Worm (Caenorhabditis elegans) whole organism, L4 larva: ENCODE results near the gene klo-1.

Experiments used
- D1046.2 ChIP-seq: fragments of 200-800 bp; sonication (Bioruptor generic); IDR thresholded peaks from 2 replicates; pipeline ENCODE4 v1.3.6; 2022; ENCODE audit warnings: missing genetic modification characterization, missing compliant biosample characterization
- F49E8.2 ChIP-seq: sonication (generic microtip); optimal IDR thresholded peaks from 2 replicates; lab custom pipeline; 2016; ENCODE audit warnings: missing compliant biosample characterization, mild to moderate bottlenecking, missing genetic modification characterization, borderline replicate concordance
- R02D3.7 ChIP-seq: fragments of 150-350 bp; sonication (generic microtip); optimal IDR thresholded peaks from 3 replicates; lab custom pipeline; 2014; ENCODE audit warnings: missing biosample characterization, missing genetic modification characterization
- Y105C5A.15 ChIP-seq: fragments of 200-800 bp; sonication (Bioruptor generic); IDR thresholded peaks from 2 replicates; pipeline ENCODE4 v1.3.6; 2022; ENCODE audit warnings: missing genetic modification characterization, missing compliant biosample characterization
- aly-2 ChIP-seq: sonication (generic microtip); optimal IDR thresholded peaks from 2 replicates; lab custom pipeline; 2018; ENCODE audit warnings: missing biosample characterization, missing genetic modification characterization
- attf-4 ChIP-seq: sonication (generic microtip); optimal IDR thresholded peaks from 3 replicates; lab custom pipeline; 2017; ENCODE audit warnings: missing biosample characterization, missing genetic modification characterization
- ceh-28 ChIP-seq: fragments of 150-350 bp; optimal IDR thresholded peaks from 2 replicates; lab custom pipeline; 2014; ENCODE audit warnings: missing biosample characterization, missing genetic modification reagents, missing genetic modification characterization
- ceh-32 ChIP-seq: sonication (generic microtip); optimal IDR thresholded peaks from 2 replicates; lab custom pipeline; 2016; ENCODE audit warnings: mild to moderate bottlenecking, missing genetic modification characterization, missing compliant biosample characterization; ENCODE audit not compliant: poor library complexity
- ceh-82 ChIP-seq: sonication (generic microtip); optimal IDR thresholded peaks from 2 replicates; lab custom pipeline; 2017; ENCODE audit warnings: missing biosample characterization, missing genetic modification characterization
- ces-1 ChIP-seq: fragments of 150-350 bp; sonication (generic microtip); optimal IDR thresholded peaks from 4 replicates; lab custom pipeline; 2014; ENCODE audit warnings: missing biosample characterization, missing genetic modification reagents, missing genetic modification characterization
- cey-2 ChIP-seq: sonication (generic microtip); optimal IDR thresholded peaks from 3 replicates; lab custom pipeline; 2017; ENCODE audit warnings: missing genetic modification characterization, mild to moderate bottlenecking, missing compliant biosample characterization, antibody characterized with exemption, borderline replicate concordance; ENCODE audit not compliant: insufficient read depth
- daf-12 ChIP-seq: fragments of 150-350 bp; optimal IDR thresholded peaks from 2 replicates; lab custom pipeline; 2014; ENCODE audit warnings: missing biosample characterization, missing genetic modification reagents, missing genetic modification characterization
- daf-16 ChIP-seq, 3 experiments: sonication (generic microtip); optimal IDR thresholded peaks; 2 replicates each; lab custom pipeline; 2016 to 2017; ENCODE audit warnings: missing genetic modification characterization in 3 of 3, missing genetic modification reagents in 3 of 3, mild to moderate bottlenecking in 2 of 3, missing compliant biosample characterization in 2 of 3, missing biosample characterization in 1 of 3, moderate library complexity in 1 of 3
- daf-19 ChIP-seq: fragments of 200-800 bp; sonication (Bioruptor generic); conservative IDR thresholded peaks from 2 replicates; pipeline ENCODE4 v1.3.6; 2022; ENCODE audit warnings: missing genetic modification characterization, missing compliant biosample characterization
- dmd-6 ChIP-seq: fragments of 200-800 bp; sonication (Bioruptor generic); IDR thresholded peaks from 2 replicates; pipeline ENCODE4 v1.3.6; 2022; ENCODE audit warnings: missing genetic modification reagents, missing genetic modification characterization, missing compliant biosample characterization
- duxl-1 ChIP-seq: sonication (generic microtip); optimal IDR thresholded peaks from 2 replicates; lab custom pipeline; 2016; ENCODE audit warnings: mild to moderate bottlenecking, missing genetic modification characterization, moderate library complexity, missing compliant biosample characterization; ENCODE audit not compliant: poor library complexity
- dve-1 ChIP-seq: sonication (generic microtip); optimal IDR thresholded peaks from 2 replicates; lab custom pipeline; 2017; ENCODE audit warnings: antibody characterized with exemption, mild to moderate bottlenecking, missing genetic modification characterization, missing compliant biosample characterization; ENCODE audit not compliant: insufficient read depth
- egl-27 ChIP-seq: sonication (generic microtip); optimal IDR thresholded peaks from 3 replicates; lab custom pipeline; 2017; ENCODE audit warnings: missing biosample characterization, missing genetic modification reagents, missing genetic modification characterization
- fkh-10 ChIP-seq: fragments of 150-350 bp; optimal IDR thresholded peaks from 2 replicates; lab custom pipeline; 2014; ENCODE audit warnings: missing biosample characterization, missing genetic modification reagents, missing genetic modification characterization
- gei-8 ChIP-seq: fragments of 200-800 bp; sonication (Bioruptor generic); optimal IDR thresholded peaks from 2 replicates; lab custom pipeline; 2018; ENCODE audit warnings: mild to moderate bottlenecking, missing genetic modification characterization, missing compliant biosample characterization
- hlh-11 ChIP-seq: fragments of 200-800 bp; sonication (Bioruptor generic); optimal IDR thresholded peaks from 2 replicates; lab custom pipeline; 2018; ENCODE audit warnings: mild to moderate bottlenecking, missing genetic modification characterization, missing compliant biosample characterization
- hlh-30 ChIP-seq: sonication (generic microtip); optimal IDR thresholded peaks from 2 replicates; lab custom pipeline; 2017; ENCODE audit warnings: antibody characterized with exemption, mild to moderate bottlenecking, missing genetic modification characterization, missing compliant biosample characterization; ENCODE audit not compliant: insufficient read depth
- jun-1 ChIP-seq: fragments of 150-350 bp; optimal IDR thresholded peaks from 2 replicates; lab custom pipeline; 2014; ENCODE audit warnings: missing biosample characterization, missing genetic modification reagents, missing genetic modification characterization
- lin-13 ChIP-seq: fragments of 150-350 bp; optimal IDR thresholded peaks from 2 replicates; lab custom pipeline; 2014; ENCODE audit warnings: missing biosample characterization, missing genetic modification reagents, missing genetic modification characterization
- lin-15B ChIP-seq: fragments of 150-350 bp; sonication (generic microtip); optimal IDR thresholded peaks from 3 replicates; lab custom pipeline; 2014; ENCODE audit warnings: missing biosample characterization, missing genetic modification characterization
- lin-29 ChIP-seq: fragments of 200-800 bp; sonication (Bioruptor generic); IDR thresholded peaks from 2 replicates; pipeline ENCODE4 v1.3.6; 2022; ENCODE audit warnings: missing genetic modification reagents, missing genetic modification characterization, missing compliant biosample characterization
- lir-3 ChIP-seq: sonication (generic microtip); optimal IDR thresholded peaks from 2 replicates; lab custom pipeline; 2016; ENCODE audit warnings: mild to moderate bottlenecking, missing genetic modification characterization, missing compliant biosample characterization
- lsy-2 ChIP-seq, 2 experiments: fragments of 150-350 bp in 1 of 2; sonication (generic microtip) in 1 of 2; optimal IDR thresholded peaks; 2 replicates each; lab custom pipeline; 2014 to 2017; ENCODE audit warnings: missing biosample characterization in 2 of 2, missing genetic modification characterization in 2 of 2
- mes-2 ChIP-seq: sonication (generic microtip); optimal IDR thresholded peaks from 2 replicates; lab custom pipeline; 2016; ENCODE audit warnings: missing genotype, mild to moderate bottlenecking, missing genetic modification characterization, missing compliant biosample characterization; ENCODE audit not compliant: poor library complexity, severe bottlenecking
- nhr-10 ChIP-seq: fragments of 150-350 bp; optimal IDR thresholded peaks from 2 replicates; lab custom pipeline; 2014; ENCODE audit warnings: missing biosample characterization, missing genetic modification characterization
- nhr-111 ChIP-seq: fragments of 200-800 bp; sonication (Bioruptor generic); optimal IDR thresholded peaks from 2 replicates; lab custom pipeline; 2018; ENCODE audit warnings: mild to moderate bottlenecking, missing genetic modification characterization, missing compliant biosample characterization
- nhr-28 ChIP-seq: fragments of 150-350 bp; optimal IDR thresholded peaks from 2 replicates; lab custom pipeline; 2014; ENCODE audit warnings: missing biosample characterization, missing genetic modification characterization
- nhr-41 ChIP-seq: fragments of 200-800 bp; sonication (Bioruptor generic); IDR thresholded peaks from 2 replicates; pipeline ENCODE4 v1.3.6; 2022; ENCODE audit warnings: missing genetic modification reagents, missing genetic modification characterization, missing compliant biosample characterization
- nhr-48 ChIP-seq: sonication (generic microtip); optimal IDR thresholded peaks from 2 replicates; lab custom pipeline; 2016; ENCODE audit warnings: mild to moderate bottlenecking, missing genetic modification characterization, missing compliant biosample characterization
- nhr-6 ChIP-seq: fragments of 150-350 bp; optimal IDR thresholded peaks from 2 replicates; lab custom pipeline; 2014; ENCODE audit warnings: missing biosample characterization, missing genetic modification characterization
- nhr-76 ChIP-seq: fragments of 150-350 bp; optimal IDR thresholded peaks from 2 replicates; lab custom pipeline; 2014; ENCODE audit warnings: missing biosample characterization, missing genetic modification characterization
- pqm-1 ChIP-seq: sonication (generic microtip); optimal IDR thresholded peaks from 2 replicates; lab custom pipeline; 2017; ENCODE audit warnings: missing biosample characterization, missing genetic modification characterization
- sdz-12 ChIP-seq: fragments of 200-800 bp; sonication (Bioruptor generic); optimal IDR thresholded peaks from 2 replicates; lab custom pipeline; 2018; ENCODE audit warnings: mild to moderate bottlenecking, missing genetic modification characterization, missing compliant biosample characterization
- set-16 ChIP-seq: fragments of 200-800 bp; sonication (Bioruptor generic); IDR thresholded peaks from 2 replicates; pipeline ENCODE4 v1.3.6; 2022; ENCODE audit warnings: missing genetic modification reagents, missing genetic modification characterization, missing compliant biosample characterization
- skn-1 ChIP-seq: fragments of 150-350 bp; optimal IDR thresholded peaks from 2 replicates; lab custom pipeline; 2014; ENCODE audit warnings: missing biosample characterization, missing genetic modification characterization
- spr-3 ChIP-seq: fragments of 200-800 bp; sonication (Bioruptor generic); optimal IDR thresholded peaks from 2 replicates; lab custom pipeline; 2018; ENCODE audit warnings: mild to moderate bottlenecking, missing genetic modification characterization, missing compliant biosample characterization
- tag-97 ChIP-seq: fragments of 200-800 bp; sonication (Bioruptor generic); IDR thresholded peaks from 2 replicates; pipeline ENCODE4 v1.3.6; 2022; ENCODE audit warnings: missing genetic modification characterization, missing compliant biosample characterization
- tra-1 ChIP-seq: fragments of 200-800 bp; sonication (Bioruptor generic); IDR thresholded peaks from 2 replicates; pipeline ENCODE4 v1.3.6; 2022; ENCODE audit warnings: missing genetic modification reagents, missing genetic modification characterization, missing compliant biosample characterization
- unc-39 ChIP-seq: sonication (generic microtip); optimal IDR thresholded peaks from 2 replicates; lab custom pipeline; 2017; ENCODE audit warnings: missing biosample characterization, missing genetic modification characterization
- unc-62 ChIP-seq, 3 experiments: fragments of 150-350 bp in 1 of 3; sonication (generic microtip); optimal IDR thresholded peaks in 2 of 3; peaks in 1 of 3; 1 replicate in 1 of 3; 2 replicates in 2 of 3; lab custom pipeline; 2014 to 2017; ENCODE audit warnings: missing biosample characterization in 3 of 3, missing genetic modification characterization in 3 of 3, missing genetic modification reagents in 3 of 3, missing genotype in 1 of 3
- zip-11 ChIP-seq: fragments of 200-800 bp; sonication (Bioruptor generic); IDR thresholded peaks from 2 replicates; pipeline ENCODE4 v1.3.6; 2022; ENCODE audit warnings: missing genetic modification characterization, missing compliant biosample characterization
- ztf-7 ChIP-seq: fragments of 150-350 bp; optimal IDR thresholded peaks from 2 replicates; lab custom pipeline; 2014; ENCODE audit warnings: missing biosample characterization, missing genetic modification characterization

klo-1 gene

ce11 chrIV:7785506-7786065, 37.6 kb upstream of the klo-1 start, which contains the start of gene tag-322 (continued):
- no peak for TF ChIP-seq unc-62 (GFP tag; optimal IDR thresholded peaks at IDR 0.05 in 1 of 2; lab: Kevin White, UChicago)
- TF ChIP-seq unc-62 (tag; optimal IDR thresholded peaks at IDR 0.05; lab: Kevin White, UChicago), result no peak
- no peak for TF ChIP-seq tra-1 (GFP tag; lab: Robert Waterston, UW)
- no peak for TF ChIP-seq sdz-12
- TF ChIP-seq duxl-1, result no peak
- peak; percentile 32 for TF ChIP-seq hlh-11
- no peak for TF ChIP-seq unc-39 (tag; lab: Kevin White, UChicago)
- TF ChIP-seq pqm-1 (tag; lab: Kevin White, UChicago), result no peak
- peak; percentile 31 for TF ChIP-seq nhr-6 (tag; lab: Kevin White, UChicago)
- TF ChIP-seq tag-97 (GFP tag; lab: Robert Waterston, UW), result no peak
- no peak for TF ChIP-seq lir-3 (tag; lab: Kevin White, UChicago)
- no peak for TF ChIP-seq skn-1 (tag; lab: Kevin White, UChicago)
- TF ChIP-seq R02D3.7, result no peak
- TF ChIP-seq aly-2 (tag; lab: Kevin White, UChicago), result no peak
- TF ChIP-seq dve-1 (tag; lab: Kevin White, UChicago), result peak; percentile 70
- no peak for TF ChIP-seq attf-4 (tag; lab: Kevin White, UChicago)
- no peak for TF ChIP-seq jun-1
- no peak for TF ChIP-seq egl-27 (tag; lab: Kevin White, UChicago)
- TF ChIP-seq F49E8.2, result no peak
- TF ChIP-seq nhr-76 (tag; lab: Kevin White, UChicago), result no peak
- TF ChIP-seq fkh-10, result no peak
- TF ChIP-seq Y105C5A.15, result no peak
- no peak for TF ChIP-seq daf-12 (tag; lab: Kevin White, UChicago)
- no peak for TF ChIP-seq ceh-82 (tag; lab: Kevin White, UChicago)
- TF ChIP-seq lin-13 (GFP tag; lab: Kevin White, UChicago), result peak; percentile 21
- TF ChIP-seq ztf-7 (tag; lab: Kevin White, UChicago), result peak; percentile 11
- TF ChIP-seq lsy-2 (tag; optimal IDR thresholded peaks at IDR 0.05; lab: Kevin White, UChicago), result peak; percentile 32 to 92
- no peak for TF ChIP-seq lin-29 (GFP tag; lab: Robert Waterston, UW)
- TF ChIP-seq nhr-111 (GFP tag; lab: Kevin White, UChicago), result no peak
- no peak for TF ChIP-seq nhr-10 (tag; lab: Kevin White, UChicago)
- no peak for TF ChIP-seq lin-15B (tag; lab: Kevin White, UChicago)
- TF ChIP-seq dmd-6 (GFP tag; lab: Robert Waterston, UW), result peak; percentile 25; the same call in 1 of the 2 replicates
- peak; percentile 84 for TF ChIP-seq mes-2 (tag; lab: Kevin White, UChicago)
- TF ChIP-seq nhr-28 (tag; lab: Kevin White, UChicago), result peak; percentile 44
- TF ChIP-seq D1046.2 (GFP tag; lab: Robert Waterston, UW), result no peak
- no peak for TF ChIP-seq set-16
- no peak for TF ChIP-seq nhr-41 (GFP tag; lab: Robert Waterston, UW)
- TF ChIP-seq daf-16 (GFP tag; optimal IDR thresholded peaks at IDR 0.05; lab: Kevin White, UChicago), result peak in 1 of 2 experiments; percentile 32
- TF ChIP-seq daf-16 (tag; optimal IDR thresholded peaks at IDR 0.05; lab: Kevin White, UChicago), result peak; percentile 45
- no peak for TF ChIP-seq ceh-28
- no peak for TF ChIP-seq spr-3 (GFP tag; lab: Kevin White, UChicago)
- no peak for TF ChIP-seq zip-11 (GFP tag; lab: Robert Waterston, UW)
- no peak for TF ChIP-seq ceh-32
- no peak for TF ChIP-seq ces-1 (GFP tag; lab: Kevin White, UChicago)
- no peak for TF ChIP-seq daf-19
- no peak for TF ChIP-seq cey-2
- TF ChIP-seq nhr-48 (tag; lab: Kevin White, UChicago), result no peak
- peak; percentile 54 for TF ChIP-seq hlh-30
- TF ChIP-seq gei-8, result no peak
